Worm (Caenorhabditis elegans) whole organism, L3 larva: ENCODE data around the gene K06H7.7.

Experiments used
- R02D3.7 ChIP-seq: fragments of 150-350 bp; optimal IDR thresholded peaks from 2 replicates; lab custom pipeline; 2014; ENCODE audit warnings: missing biosample characterization, missing genetic modification characterization
- aly-2 ChIP-seq: fragments of 150-350 bp; optimal IDR thresholded peaks from 2 replicates; lab custom pipeline; 2014; ENCODE audit warnings: missing biosample characterization, missing genetic modification characterization
- ceh-9 ChIP-seq: sonication (generic microtip); optimal IDR thresholded peaks from 2 replicates; lab custom pipeline; 2018; ENCODE audit warnings: missing biosample characterization, missing genetic modification characterization
- daf-12 ChIP-seq: fragments of 150-350 bp; optimal IDR thresholded peaks from 2 replicates; lab custom pipeline; 2014; ENCODE audit warnings: missing biosample characterization, missing genetic modification reagents, missing genetic modification characterization
- egl-27 ChIP-seq: sonication (generic microtip); optimal IDR thresholded peaks from 4 replicates; lab custom pipeline; 2017; ENCODE audit warnings: missing biosample characterization, missing genetic modification reagents, missing genetic modification characterization
- egl-5 ChIP-seq: fragments of 150-350 bp; optimal IDR thresholded peaks from 2 replicates; lab custom pipeline; 2017; ENCODE audit warnings: missing biosample characterization, missing genetic modification reagents, missing genetic modification characterization, inconsistent platforms
- elt-1 ChIP-seq: fragments of 150-350 bp; optimal IDR thresholded peaks from 2 replicates; lab custom pipeline; 2014; ENCODE audit warnings: missing biosample characterization, missing genetic modification characterization
- elt-2 ChIP-seq: sonication (generic microtip); optimal IDR thresholded peaks from 2 replicates; lab custom pipeline; 2016; ENCODE audit warnings: missing genetic modification reagents, mild to moderate bottlenecking, missing genetic modification characterization, missing compliant biosample characterization
- elt-3 ChIP-seq, 3 experiments: fragments of 150-350 bp in 1 of 3; sonication (generic microtip) in 2 of 3; optimal IDR thresholded peaks; 2 replicates in 2 of 3; 4 replicates in 1 of 3; lab custom pipeline; 2014 to 2017; ENCODE audit warnings: missing biosample characterization in 3 of 3, missing genetic modification characterization in 3 of 3
- eor-1 ChIP-seq, 2 experiments: fragments of 150-350 bp; optimal IDR thresholded peaks; 2 replicates each; lab custom pipeline; 2014 to 2018; ENCODE audit warnings: missing biosample characterization in 2 of 2, missing genetic modification characterization in 2 of 2
- fkh-10 ChIP-seq: sonication (generic microtip); optimal IDR thresholded peaks from 2 replicates; lab custom pipeline; 2017; ENCODE audit warnings: missing biosample characterization, missing genetic modification reagents, missing genetic modification characterization
- fkh-2 ChIP-seq: fragments of 150-350 bp; optimal IDR thresholded peaks from 2 replicates; lab custom pipeline; 2014; ENCODE audit warnings: missing biosample characterization, missing genetic modification reagents, missing genetic modification characterization
- fos-1 ChIP-seq: fragments of 150-350 bp; optimal IDR thresholded peaks from 2 replicates; lab custom pipeline; 2014; ENCODE audit warnings: missing biosample characterization, missing genetic modification characterization
- hmg-11 ChIP-seq: sonication (generic microtip); optimal IDR thresholded peaks from 2 replicates; lab custom pipeline; 2016; ENCODE audit warnings: missing genetic modification characterization, missing compliant biosample characterization
- jun-1 ChIP-seq: fragments of 150-350 bp; optimal IDR thresholded peaks from 2 replicates; lab custom pipeline; 2014; ENCODE audit warnings: missing biosample characterization, missing genetic modification reagents, missing genetic modification characterization
- lin-15B ChIP-seq: fragments of 150-350 bp; optimal IDR thresholded peaks from 2 replicates; lab custom pipeline; 2014; ENCODE audit warnings: missing biosample characterization, missing genetic modification characterization
- lin-39 ChIP-seq: fragments of 150-350 bp; optimal IDR thresholded peaks from 2 replicates; lab custom pipeline; 2018; ENCODE audit warnings: missing biosample characterization, missing genetic modification reagents, missing genetic modification characterization
- lsy-12 ChIP-seq: sonication (generic microtip); optimal IDR thresholded peaks from 2 replicates; lab custom pipeline; 2016; ENCODE audit warnings: mild to moderate bottlenecking, missing genetic modification characterization, missing compliant biosample characterization
- mdl-1 ChIP-seq: fragments of 150-350 bp; optimal IDR thresholded peaks from 2 replicates; lab custom pipeline; 2014; ENCODE audit warnings: missing biosample characterization, missing genetic modification characterization
- mml-1 ChIP-seq: fragments of 150-350 bp; sonication (generic microtip); optimal IDR thresholded peaks from 3 replicates; lab custom pipeline; 2014; ENCODE audit warnings: missing biosample characterization, missing genetic modification characterization
- nfya-1 ChIP-seq: sonication (generic microtip); optimal IDR thresholded peaks from 2 replicates; lab custom pipeline; 2017; ENCODE audit warnings: missing genetic modification characterization, mild to moderate bottlenecking, missing compliant biosample characterization, antibody characterized with exemption, moderate library complexity; ENCODE audit not compliant: insufficient read depth
- nhr-23 ChIP-seq: fragments of 150-350 bp; optimal IDR thresholded peaks from 2 replicates; lab custom pipeline; 2014; ENCODE audit warnings: missing biosample characterization, missing genetic modification reagents, missing genetic modification characterization
- nhr-25 ChIP-seq: sonication (generic microtip); optimal IDR thresholded peaks from 2 replicates; lab custom pipeline; 2017; ENCODE audit warnings: missing biosample characterization, missing genetic modification characterization
- nhr-67 ChIP-seq: fragments of 150-350 bp; optimal IDR thresholded peaks from 2 replicates; lab custom pipeline; 2014; ENCODE audit warnings: missing biosample characterization, missing genetic modification characterization
- nhr-77 ChIP-seq: fragments of 150-350 bp; optimal IDR thresholded peaks from 2 replicates; lab custom pipeline; 2014; ENCODE audit warnings: missing biosample characterization, missing genetic modification characterization
- pha-4 ChIP-seq: fragments of 150-350 bp; optimal IDR thresholded peaks from 2 replicates; lab custom pipeline; 2014; ENCODE audit warnings: missing biosample characterization, missing genetic modification reagents, missing genetic modification characterization
- pqm-1 ChIP-seq: fragments of 150-350 bp; optimal IDR thresholded peaks from 2 replicates; lab custom pipeline; 2017; ENCODE audit warnings: missing biosample characterization, missing genetic modification characterization, inconsistent platforms
- skn-1 ChIP-seq: fragments of 150-350 bp; optimal IDR thresholded peaks from 2 replicates; lab custom pipeline; 2014; ENCODE audit warnings: missing biosample characterization, missing genetic modification characterization
- snpc-4 ChIP-seq: fragments of 150-350 bp; optimal IDR thresholded peaks from 2 replicates; lab custom pipeline; 2014; ENCODE audit warnings: missing biosample characterization, missing genetic modification characterization
- tbx-2 ChIP-seq: sonication (generic microtip); optimal IDR thresholded peaks from 2 replicates; lab custom pipeline; 2016; ENCODE audit warnings: mild to moderate bottlenecking, missing genetic modification characterization, missing compliant biosample characterization
- zag-1 ChIP-seq: fragments of 150-350 bp; optimal IDR thresholded peaks from 2 replicates; lab custom pipeline; 2014; ENCODE audit warnings: missing biosample characterization, missing genetic modification characterization
- ztf-11 ChIP-seq: fragments of 150-350 bp; optimal IDR thresholded peaks from 2 replicates; lab custom pipeline; 2014; ENCODE audit warnings: missing biosample characterization, missing genetic modification characterization

The K06H7.7 gene

DNA sequence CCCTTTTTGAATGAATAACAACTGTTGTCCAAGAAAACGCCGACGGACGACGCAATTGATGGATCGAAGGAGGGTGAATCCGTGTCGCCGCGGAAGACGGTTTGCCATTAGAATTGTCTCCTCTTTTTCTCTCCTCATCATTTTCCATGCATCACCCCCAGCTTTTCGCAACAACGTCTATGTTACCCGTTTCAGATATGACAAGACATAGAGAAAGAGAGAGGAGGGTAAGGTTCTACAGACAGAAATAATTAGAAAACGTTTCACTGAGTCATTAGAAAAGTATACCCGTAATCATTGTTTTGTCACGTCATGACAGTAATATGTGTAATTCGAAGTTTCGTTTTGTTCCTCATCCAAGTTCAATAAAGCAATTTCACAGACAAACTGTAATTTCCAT lies 20.5 kb upstream of the K06H7.7 start:
- TF ChIP-seq egl-27 (tag; lab: Kevin White, UChicago) (no peak), elt-2 (tag; lab: Kevin White, UChicago) (no peak), nhr-25 (tag; lab: Kevin White, UChicago) (peak; percentile 10)

DNA sequence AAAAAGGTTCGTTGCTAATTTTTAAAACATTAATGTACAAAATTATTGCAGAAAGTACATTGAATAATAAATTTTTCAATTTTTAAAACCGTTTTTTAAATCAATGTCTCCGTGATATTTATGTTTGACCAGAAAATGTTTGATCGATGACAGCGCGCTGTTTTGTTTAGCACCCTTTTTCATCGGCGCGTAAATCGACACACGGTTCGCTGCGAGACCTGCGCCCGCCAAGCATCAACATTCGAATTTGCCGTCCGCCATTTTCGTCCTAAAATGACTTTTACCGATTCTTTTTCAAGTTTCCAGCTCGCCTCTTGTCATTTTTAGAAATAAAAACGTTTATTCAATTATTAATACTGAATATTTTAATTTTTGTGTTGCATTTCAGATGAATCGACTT lies 15.7 kb upstream of the K06H7.7 start, which contains the start of gene plk-1:
TSS of gene plk-1 (plus strand) at position 389 of the 400 bp plus-strand sequence.
- TF ChIP-seq fos-1 (no peak), nhr-25 (tag; lab: Kevin White, UChicago) (peak; percentile 15), egl-5 (tag; lab: Kevin White, UChicago) (no peak), daf-12 (tag; lab: Kevin White, UChicago) (no peak), elt-1 (tag; lab: Kevin White, UChicago) (no peak), egl-27 (tag; lab: Kevin White, UChicago) (no peak), lin-15B (tag; lab: Kevin White, UChicago) (peak; percentile 54), tbx-2 (no peak), eor-1 (tag; optimal IDR thresholded peaks at IDR 0.05; lab: Kevin White, UChicago) (no peak), lsy-12 (tag; lab: Kevin White, UChicago) (no peak), hmg-11 (tag; lab: Kevin White, UChicago) (peak; percentile 27), nfya-1 (peak; percentile 59), snpc-4 (no peak), elt-3 (tag; optimal IDR thresholded peaks at IDR 0.05; lab: Kevin White, UChicago) (no peak), skn-1 (tag; lab: Kevin White, UChicago) (no peak), nhr-67 (tag; lab: Kevin White, UChicago) (no peak), R02D3.7 (tag; lab: Kevin White, UChicago) (peak; percentile 84), ztf-11 (tag; lab: Kevin White, UChicago) (no peak), jun-1 (tag; lab: Kevin White, UChicago) (no peak), lin-39 (tag; lab: Kevin White, UChicago) (peak; percentile 62), zag-1 (no peak), pha-4 (tag; lab: Kevin White, UChicago) (peak; percentile 63), fkh-10 (no peak)

DNA sequence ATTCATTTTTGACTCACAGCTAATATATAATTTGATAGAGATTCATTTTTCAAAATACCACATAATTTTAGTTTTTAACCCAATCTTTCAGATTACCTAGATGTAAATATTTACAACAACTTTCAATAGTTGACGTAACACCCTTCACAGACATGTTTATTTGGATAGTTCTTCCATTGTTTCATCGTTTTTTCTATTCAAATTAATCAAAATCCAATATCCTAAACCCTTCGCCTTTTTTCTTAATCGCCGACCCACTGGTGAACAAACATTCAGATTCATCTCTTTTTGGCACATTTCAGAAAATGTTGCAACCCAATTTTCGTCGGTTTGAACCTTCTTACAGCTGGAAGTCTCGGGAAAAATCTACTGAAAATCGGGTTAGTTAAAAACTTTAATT lies 13.7 kb upstream of the K06H7.7 start, which contains the start of gene K06H7.1:
TSS of gene K06H7.1 (plus strand) at position 301 of the 400 bp plus-strand sequence.
- TF ChIP-seq aly-2 (tag; lab: Kevin White, UChicago): no peak

DNA sequence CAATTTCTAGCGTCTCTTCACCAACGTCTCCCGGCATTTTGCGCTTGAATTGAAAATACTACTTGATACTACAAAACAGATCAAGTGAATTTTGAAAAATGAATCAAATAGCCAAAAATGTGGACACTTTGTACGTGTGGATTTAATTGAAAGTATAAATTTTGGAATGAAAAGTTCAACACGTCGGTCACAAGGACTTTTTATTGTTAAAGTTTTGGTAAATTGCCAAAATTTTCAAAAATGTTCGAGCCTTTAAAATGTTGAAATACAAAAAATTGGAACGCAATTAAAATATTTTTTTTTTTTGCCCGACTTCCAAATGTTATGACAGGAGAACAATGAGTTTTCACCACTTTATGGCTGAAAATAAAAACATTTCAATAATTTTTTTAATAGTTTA lies 12.8 kb upstream of the K06H7.7 start, which contains the start of gene K06H7.8:
TSS of gene K06H7.8 (minus strand) at position 101 of the 400 bp plus-strand sequence.
- TF ChIP-seq daf-12 (tag; lab: Kevin White, UChicago) (no peak), snpc-4 (no peak), nfya-1 (no peak), zag-1 (no peak), mdl-1 (no peak), jun-1 (tag; lab: Kevin White, UChicago) (no peak), tbx-2 (no peak), elt-3 (tag; optimal IDR thresholded peaks at IDR 0.05; lab: Kevin White, UChicago) (no peak), elt-1 (tag; lab: Kevin White, UChicago) (no peak), fkh-2 (tag; lab: Kevin White, UChicago) (no peak), hmg-11 (tag; lab: Kevin White, UChicago) (no peak), nhr-25 (tag; lab: Kevin White, UChicago) (no peak), pqm-1 (tag; lab: Kevin White, UChicago) (no peak), pha-4 (tag; lab: Kevin White, UChicago) (no peak)

DNA sequence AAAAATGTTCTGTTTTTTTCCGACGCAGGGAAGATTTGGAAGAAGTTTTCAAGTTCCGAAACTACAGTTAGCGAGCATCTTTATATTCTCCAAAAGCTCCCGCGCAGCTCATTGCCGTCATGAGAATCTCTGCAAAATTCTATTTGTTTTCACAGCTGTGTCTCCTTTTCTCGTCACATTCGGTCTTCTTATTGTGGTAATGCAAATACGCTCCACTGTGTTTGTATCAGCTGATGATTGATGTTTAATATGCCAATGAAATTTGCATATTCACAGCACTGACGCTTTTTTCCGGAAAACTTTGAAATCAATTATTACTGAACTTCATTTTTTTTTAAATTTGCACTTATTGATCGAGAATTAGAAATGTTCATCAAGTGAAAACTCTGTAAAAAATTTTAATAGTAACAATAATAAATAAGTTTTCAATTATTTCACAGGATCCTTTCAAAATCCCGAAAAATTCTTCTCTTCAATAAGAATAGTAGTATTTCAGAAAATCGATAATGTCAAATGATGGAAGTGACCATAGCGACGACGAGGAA lies 7.9 kb upstream of the K06H7.7 start, which contains the start of gene K06H7.2:
TSS of gene K06H7.2 (plus strand) at position 495 of the 545 bp plus-strand sequence.
- TF ChIP-seq pha-4 (tag; lab: Kevin White, UChicago) (peak; percentile 83), nhr-25 (tag; lab: Kevin White, UChicago) (peak; percentile 23), skn-1 (tag; lab: Kevin White, UChicago) (peak; percentile 44), fos-1 (no peak), aly-2 (tag; lab: Kevin White, UChicago) (no peak), nhr-67 (tag; lab: Kevin White, UChicago) (no peak), nhr-23 (tag; lab: Kevin White, UChicago) (peak; percentile 37), ceh-9 (tag; lab: Kevin White, UChicago) (no peak), snpc-4 (peak; percentile 68), elt-2 (tag; lab: Kevin White, UChicago) (peak; percentile 25), fkh-10 (no peak), mml-1 (no peak), hmg-11 (tag; lab: Kevin White, UChicago) (peak; percentile 20), mdl-1 (no peak), nhr-77 (tag; lab: Kevin White, UChicago) (no peak), lsy-12 (tag; lab: Kevin White, UChicago) (no peak), egl-5 (tag; lab: Kevin White, UChicago) (peak; percentile 87), lin-15B (tag; lab: Kevin White, UChicago) (peak; percentile 87), lin-39 (tag; lab: Kevin White, UChicago) (peak; percentile 71), nfya-1 (peak; percentile 69)
- TF ChIP-seq, all 47 proteins: peak for 11
